Worm (Caenorhabditis elegans) whole organism, L3 larva: Measurements from ENCODE around the gene sre-27.
"Not testable (repeated sequence)": the region's sequence is repeated elsewhere in the genome, so short reads cannot be mapped to it uniquely, and the experiment has no call there.

Experiments used
- R02D3.7 ChIP-seq: fragments of 150-350 bp; optimal IDR thresholded peaks from 2 replicates; lab custom pipeline; 2014; ENCODE audit warnings: missing biosample characterization, missing genetic modification characterization
- ZK546.5 ChIP-seq: sonication (generic microtip); optimal IDR thresholded peaks from 2 replicates; lab custom pipeline; 2017; ENCODE audit warnings: missing biosample characterization, missing genetic modification characterization
- aly-2 ChIP-seq: fragments of 150-350 bp; optimal IDR thresholded peaks from 2 replicates; lab custom pipeline; 2014; ENCODE audit warnings: missing biosample characterization, missing genetic modification characterization
- ama-1 ChIP-seq: fragments of 150-350 bp; optimal IDR thresholded peaks from 2 replicates; lab custom pipeline; 2018
- ceh-16 ChIP-seq: sonication (generic microtip); optimal IDR thresholded peaks from 2 replicates; lab custom pipeline; 2017; ENCODE audit warnings: missing biosample characterization, missing genetic modification characterization
- ceh-28 ChIP-seq: fragments of 150-350 bp; optimal IDR thresholded peaks from 2 replicates; lab custom pipeline; 2014; ENCODE audit warnings: missing biosample characterization, missing genetic modification reagents, missing genetic modification characterization
- ceh-82 ChIP-seq: fragments of 150-350 bp; optimal IDR thresholded peaks from 2 replicates; lab custom pipeline; 2014; ENCODE audit warnings: missing biosample characterization, missing genetic modification characterization
- ceh-9 ChIP-seq: sonication (generic microtip); optimal IDR thresholded peaks from 2 replicates; lab custom pipeline; 2018; ENCODE audit warnings: missing biosample characterization, missing genetic modification characterization
- daf-12 ChIP-seq: fragments of 150-350 bp; optimal IDR thresholded peaks from 2 replicates; lab custom pipeline; 2014; ENCODE audit warnings: missing biosample characterization, missing genetic modification reagents, missing genetic modification characterization
- egl-5 ChIP-seq: fragments of 150-350 bp; optimal IDR thresholded peaks from 2 replicates; lab custom pipeline; 2017; ENCODE audit warnings: missing biosample characterization, missing genetic modification reagents, missing genetic modification characterization, inconsistent platforms
- elt-2 ChIP-seq: sonication (generic microtip); optimal IDR thresholded peaks from 2 replicates; lab custom pipeline; 2016; ENCODE audit warnings: missing genetic modification reagents, mild to moderate bottlenecking, missing genetic modification characterization, missing compliant biosample characterization
- elt-3 ChIP-seq, 3 experiments: fragments of 150-350 bp in 1 of 3; sonication (generic microtip) in 2 of 3; optimal IDR thresholded peaks; 2 replicates in 2 of 3; 4 replicates in 1 of 3; lab custom pipeline; 2014 to 2017; ENCODE audit warnings: missing biosample characterization in 3 of 3, missing genetic modification characterization in 3 of 3
- fkh-10 ChIP-seq: sonication (generic microtip); optimal IDR thresholded peaks from 2 replicates; lab custom pipeline; 2017; ENCODE audit warnings: missing biosample characterization, missing genetic modification reagents, missing genetic modification characterization
- fkh-2 ChIP-seq: fragments of 150-350 bp; optimal IDR thresholded peaks from 2 replicates; lab custom pipeline; 2014; ENCODE audit warnings: missing biosample characterization, missing genetic modification reagents, missing genetic modification characterization
- hmg-11 ChIP-seq: sonication (generic microtip); optimal IDR thresholded peaks from 2 replicates; lab custom pipeline; 2016; ENCODE audit warnings: missing genetic modification characterization, missing compliant biosample characterization
- jun-1 ChIP-seq: fragments of 150-350 bp; optimal IDR thresholded peaks from 2 replicates; lab custom pipeline; 2014; ENCODE audit warnings: missing biosample characterization, missing genetic modification reagents, missing genetic modification characterization
- lin-15B ChIP-seq: fragments of 150-350 bp; optimal IDR thresholded peaks from 2 replicates; lab custom pipeline; 2014; ENCODE audit warnings: missing biosample characterization, missing genetic modification characterization
- mml-1 ChIP-seq: fragments of 150-350 bp; sonication (generic microtip); optimal IDR thresholded peaks from 3 replicates; lab custom pipeline; 2014; ENCODE audit warnings: missing biosample characterization, missing genetic modification characterization
- nfya-1 ChIP-seq: sonication (generic microtip); optimal IDR thresholded peaks from 2 replicates; lab custom pipeline; 2017; ENCODE audit warnings: missing genetic modification characterization, mild to moderate bottlenecking, missing compliant biosample characterization, antibody characterized with exemption, moderate library complexity; ENCODE audit not compliant: insufficient read depth
- nhr-12 ChIP-seq: fragments of 150-350 bp; optimal IDR thresholded peaks from 2 replicates; lab custom pipeline; 2014; ENCODE audit warnings: missing biosample characterization, missing genetic modification characterization
- nhr-23 ChIP-seq: fragments of 150-350 bp; optimal IDR thresholded peaks from 2 replicates; lab custom pipeline; 2014; ENCODE audit warnings: missing biosample characterization, missing genetic modification reagents, missing genetic modification characterization
- nhr-25 ChIP-seq: sonication (generic microtip); optimal IDR thresholded peaks from 2 replicates; lab custom pipeline; 2017; ENCODE audit warnings: missing biosample characterization, missing genetic modification characterization
- nhr-43 ChIP-seq: sonication (generic microtip); optimal IDR thresholded peaks from 2 replicates; lab custom pipeline; 2016; ENCODE audit warnings: mild to moderate bottlenecking, missing genetic modification characterization, missing compliant biosample characterization; ENCODE audit not compliant: poor library complexity, severe bottlenecking
- nhr-67 ChIP-seq: fragments of 150-350 bp; optimal IDR thresholded peaks from 2 replicates; lab custom pipeline; 2014; ENCODE audit warnings: missing biosample characterization, missing genetic modification characterization
- nhr-76 ChIP-seq: fragments of 150-350 bp; sonication (generic microtip); optimal IDR thresholded peaks from 5 replicates; lab custom pipeline; 2014; ENCODE audit warnings: missing biosample characterization, missing genetic modification characterization
- nhr-77 ChIP-seq: fragments of 150-350 bp; optimal IDR thresholded peaks from 2 replicates; lab custom pipeline; 2014; ENCODE audit warnings: missing biosample characterization, missing genetic modification characterization
- pha-4 ChIP-seq: fragments of 150-350 bp; optimal IDR thresholded peaks from 2 replicates; lab custom pipeline; 2014; ENCODE audit warnings: missing biosample characterization, missing genetic modification reagents, missing genetic modification characterization
- sea-2 ChIP-seq: fragments of 150-350 bp; sonication (generic microtip); optimal IDR thresholded peaks from 4 replicates; lab custom pipeline; 2014; ENCODE audit warnings: missing biosample characterization, missing genetic modification reagents, missing genetic modification characterization
- tbx-2 ChIP-seq: sonication (generic microtip); optimal IDR thresholded peaks from 2 replicates; lab custom pipeline; 2016; ENCODE audit warnings: mild to moderate bottlenecking, missing genetic modification characterization, missing compliant biosample characterization
- unc-62 ChIP-seq: fragments of 150-350 bp; sonication (generic microtip); optimal IDR thresholded peaks from 4 replicates; lab custom pipeline; 2014; ENCODE audit warnings: missing biosample characterization, missing genetic modification reagents, missing genetic modification characterization
- zag-1 ChIP-seq: fragments of 150-350 bp; optimal IDR thresholded peaks from 2 replicates; lab custom pipeline; 2014; ENCODE audit warnings: missing biosample characterization, missing genetic modification characterization
- ztf-11 ChIP-seq: fragments of 150-350 bp; optimal IDR thresholded peaks from 2 replicates; lab custom pipeline; 2014; ENCODE audit warnings: missing biosample characterization, missing genetic modification characterization
- ztf-4 ChIP-seq: fragments of 150-350 bp; optimal IDR thresholded peaks from 2 replicates; lab custom pipeline; 2014; ENCODE audit warnings: missing biosample characterization, missing genetic modification characterization

sre-27 gene

DNA sequence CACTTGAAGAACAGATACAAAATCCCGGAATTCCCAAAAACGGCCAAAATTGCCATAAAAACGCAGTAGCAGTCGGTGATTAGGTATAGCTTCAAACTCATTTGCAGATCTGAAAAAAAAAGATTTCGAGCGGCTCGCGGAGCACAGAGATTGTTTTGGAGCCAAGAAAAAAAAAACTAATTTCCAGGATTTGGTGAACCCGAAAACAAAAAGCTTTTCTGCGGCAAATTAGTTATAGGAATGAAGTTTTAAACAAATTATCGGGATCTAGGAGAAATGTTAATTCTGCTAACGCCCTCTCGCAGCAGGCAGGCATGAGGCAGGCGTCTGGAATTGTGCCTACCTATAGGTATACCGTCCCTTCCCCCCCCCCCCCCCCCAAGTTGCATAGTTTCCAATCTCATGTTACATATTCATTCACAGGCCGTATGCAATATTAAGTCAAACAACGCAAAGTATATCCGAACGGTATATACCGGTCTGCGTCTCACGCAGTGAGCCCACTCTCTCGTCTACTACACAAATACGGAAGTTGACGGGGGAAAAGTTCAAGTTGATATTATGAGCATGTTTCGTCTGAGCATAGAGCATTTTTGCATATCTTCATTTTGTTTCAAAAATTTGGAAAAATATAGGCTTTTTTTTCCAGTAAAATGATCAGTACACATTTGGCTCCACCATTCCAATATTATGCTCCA lies 27.4 kb upstream of the sre-27 start, which contains the start of the genes W05H5.1 and pitr-6:
Gene W05H5.1, minus strand, starts transcription at position 101 of the 698 bp plus-strand sequence.
Gene pitr-6, plus strand, starts transcription at position 648 of the 698 bp plus-strand sequence.
- no peak for TF ChIP-seq pha-4 (tag; lab: Kevin White, UChicago)
- no peak for TF ChIP-seq nhr-23
- no peak for TF ChIP-seq tbx-2
- TF ChIP-seq nfya-1 (tag; lab: Kevin White, UChicago) = no peak

DNA sequence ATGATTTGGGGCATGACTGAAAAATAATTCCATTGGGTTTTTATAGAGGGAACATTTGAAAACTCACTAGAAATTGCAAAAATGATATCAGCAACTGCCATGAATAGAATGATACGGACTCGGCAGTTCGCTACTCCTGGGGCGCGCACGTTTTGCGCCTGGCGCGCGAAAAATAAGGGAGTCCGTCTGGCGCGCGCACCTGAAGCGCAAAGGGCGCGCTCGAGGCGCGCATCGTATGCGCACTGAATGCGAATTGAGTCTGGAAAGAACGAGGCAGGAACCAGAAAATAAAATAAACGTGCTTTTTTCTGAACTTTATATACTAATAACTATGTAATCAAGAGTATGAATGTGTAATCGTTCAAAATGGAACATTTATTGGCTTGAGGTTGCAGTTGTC lies 23.8 kb upstream of the sre-27 start, which contains the start of gene Y57A10C.10:
Gene Y57A10C.10, minus strand, starts transcription at position 101 of the 400 bp plus-strand sequence.
- not testable (repeated sequence) for TF ChIP-seq ceh-9 (tag; lab: Kevin White, UChicago); ama-1; elt-3 (tag; optimal IDR thresholded peaks at IDR 0.05; lab: Kevin White, UChicago)
- TF ChIP-seq, all 47 proteins: peak for 0; not testable (repeated sequence) for 47

DNA sequence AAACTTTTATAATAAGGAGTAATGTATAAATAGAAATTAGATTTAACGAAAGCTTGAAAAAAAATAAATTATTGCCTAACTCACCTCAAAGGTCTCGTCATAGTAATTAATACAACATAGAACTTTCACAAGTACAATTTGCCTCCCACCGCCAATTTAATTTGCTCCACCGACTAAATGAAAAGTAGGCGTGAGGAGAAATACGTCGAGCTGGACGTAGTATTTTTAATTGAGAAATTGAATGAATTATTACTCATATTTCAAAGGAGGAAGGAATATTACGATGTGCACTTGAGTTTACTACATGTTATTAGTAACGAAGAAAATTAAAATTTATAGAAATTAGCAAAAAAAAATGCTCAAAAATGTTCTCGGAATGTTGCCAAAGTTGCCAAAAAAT lies 21.0 kb upstream of the sre-27 start, which contains the start of gene Y57A10C.9:
Gene Y57A10C.9, minus strand, starts transcription at position 101 of the 400 bp plus-strand sequence.
- TF ChIP-seq hmg-11 (tag; lab: Kevin White, UChicago) (no peak), nfya-1 (tag; lab: Kevin White, UChicago) (no peak), lin-15B (tag; lab: Kevin White, UChicago) (no peak), zag-1 (no peak), ceh-16 (no peak), jun-1 (no peak), R02D3.7 (tag; lab: Kevin White, UChicago) (no peak), nhr-43 (tag; lab: Kevin White, UChicago) (no peak), pha-4 (tag; lab: Kevin White, UChicago) (no peak), ceh-28 (tag; lab: Kevin White, UChicago) (no peak), unc-62 (GFP tag; lab: Kevin White, UChicago) (no peak), fkh-10 (no peak), daf-12 (tag; lab: Kevin White, UChicago) (no peak), ZK546.5 (tag; lab: Kevin White, UChicago) (no peak), aly-2 (tag; lab: Kevin White, UChicago) (no peak)

DNA sequence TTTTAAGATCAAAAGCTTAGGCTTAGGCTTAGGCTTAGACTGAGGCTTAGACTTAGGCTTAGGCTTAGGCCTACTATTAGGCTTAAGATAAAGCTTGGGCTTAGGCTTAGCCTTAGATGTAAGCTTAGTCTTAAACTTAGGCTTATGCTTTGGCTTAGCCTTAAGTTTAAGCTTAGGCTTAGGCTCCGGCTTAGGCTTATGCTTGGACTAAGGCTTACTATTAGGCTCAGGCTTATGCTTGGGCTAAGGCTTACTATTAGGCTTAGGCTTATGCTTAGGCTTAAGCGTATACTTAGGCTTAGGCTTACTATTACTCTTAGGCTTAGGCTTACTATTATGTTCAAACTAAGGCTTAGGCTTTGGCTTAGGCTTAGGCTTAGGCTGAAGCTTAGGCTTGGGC lies 19.3 kb upstream of the sre-27 start:
- TF ChIP-seq sea-2 (GFP tag; lab: Kevin White, UChicago) (no peak), tbx-2 (no peak), hmg-11 (tag; lab: Kevin White, UChicago) (no peak), ZK546.5 (tag; lab: Kevin White, UChicago) (no peak), nhr-25 (tag; lab: Kevin White, UChicago) (no peak), nhr-67 (tag; lab: Kevin White, UChicago) (no peak), ztf-11 (no peak), fkh-2 (no peak), elt-2 (tag; lab: Kevin White, UChicago) (no peak), egl-5 (tag; lab: Kevin White, UChicago) (no peak), nfya-1 (tag; lab: Kevin White, UChicago) (no peak), nhr-77 (tag; lab: Kevin White, UChicago) (no peak), pha-4 (tag; lab: Kevin White, UChicago) (no peak), ceh-82 (no peak), aly-2 (tag; lab: Kevin White, UChicago) (no peak), mml-1 (tag; lab: Kevin White, UChicago) (no peak), nhr-12 (no peak), ceh-28 (tag; lab: Kevin White, UChicago) (no peak), nhr-76 (no peak), ztf-4 (tag; lab: Kevin White, UChicago) (no peak)
